Worm (Caenorhabditis elegans) whole organism, midembryonic: ENCODE results near the gene F21D9.1.
A peak's percentile ranks its signal among the peaks of the same experiment; 100 is the strongest.
"Not testable (repeated sequence)": the region's sequence is repeated elsewhere in the genome, so short reads cannot be mapped to it uniquely, and the experiment has no call there.

ENCODE experiments used
- T22C8.4 ChIP-seq: fragments of 200-800 bp; sonication (Bioruptor generic); IDR thresholded peaks from 2 replicates; pipeline ENCODE4 v1.3.6; 2022; ENCODE audit warnings: missing genetic modification characterization, missing compliant biosample characterization
- cog-1 ChIP-seq: sonication (generic microtip); optimal IDR thresholded peaks from 2 replicates; lab custom pipeline; 2016; ENCODE audit warnings: missing genetic modification characterization, missing compliant biosample characterization
- flt-1 ChIP-seq: fragments of 200-800 bp; sonication (Bioruptor generic); IDR thresholded peaks from 2 replicates; pipeline ENCODE4 v1.3.6; 2022; ENCODE audit warnings: missing genetic modification characterization, missing compliant biosample characterization
- klf-2 ChIP-seq: fragments of 200-800 bp; sonication (Bioruptor generic); conservative IDR thresholded peaks from 2 replicates; pipeline ENCODE4 v1.3.6; 2022; ENCODE audit warnings: missing genetic modification reagents, missing genetic modification characterization, missing compliant biosample characterization
- med-1 ChIP-seq: sonication (generic microtip); optimal IDR thresholded peaks from 2 replicates; lab custom pipeline; 2017; ENCODE audit warnings: missing genetic modification characterization, mild to moderate bottlenecking, missing compliant biosample characterization, antibody characterized with exemption, missing genetic modification reagents; ENCODE audit not compliant: insufficient read depth
- ref-1 ChIP-seq: fragments of 200-800 bp; sonication (Bioruptor generic); conservative IDR thresholded peaks from 2 replicates; pipeline ENCODE4 v1.3.6; 2022; ENCODE audit warnings: missing genetic modification reagents, missing genetic modification characterization, missing compliant biosample characterization
- tab-1 ChIP-seq: fragments of 200-800 bp; sonication (Bioruptor generic); IDR thresholded peaks from 2 replicates; pipeline ENCODE4 v1.3.6; 2022; ENCODE audit warnings: missing genetic modification characterization, missing compliant biosample characterization
- ztf-23 ChIP-seq: fragments of 200-800 bp; sonication (Bioruptor generic); IDR thresholded peaks from 2 replicates; pipeline ENCODE4 v1.3.6; 2022; ENCODE audit warnings: missing genetic modification reagents, missing genetic modification characterization, missing compliant biosample characterization
- ztf-29 ChIP-seq: fragments of 200-800 bp; sonication (Bioruptor generic); IDR thresholded peaks from 2 replicates; pipeline ENCODE4 v1.3.6; 2022; ENCODE audit warnings: missing genetic modification reagents, missing genetic modification characterization, missing compliant biosample characterization

The F21D9.1 gene

ce11 chrV:19264148-19264547 lies at the start of gene F21D9.1:
Gene F21D9.1 (plus strand): TSS chrV:19264448.
- not testable (repeated sequence) for TF ChIP-seq flt-1 (GFP tag; lab: Robert Waterston, UW); ztf-29 (GFP tag; lab: Robert Waterston, UW); tab-1

- TF ChIP-seq T22C8.4 (GFP tag; lab: Robert Waterston, UW) (no peak), tab-1 (no peak), ztf-23 (GFP tag; lab: Robert Waterston, UW) (no peak), ztf-29 (GFP tag; lab: Robert Waterston, UW) (no peak), flt-1 (GFP tag; lab: Robert Waterston, UW) (no peak), klf-2 (GFP tag; lab: Robert Waterston, UW) (no peak), med-1 (GFP tag; lab: Kevin White, UChicago) (no peak), cog-1 (tag; lab: Kevin White, UChicago) (no peak), ref-1 (GFP tag; lab: Robert Waterston, UW) (no peak)
Measured at ce11 chrV:19217104-19217503, 47.1 kb upstream of the F21D9.1 start, which contains the start of gene srr-2. Gene srr-2 (minus strand): TSS chrV:19217176.

- TF ChIP-seq ztf-29 (GFP tag; lab: Robert Waterston, UW): no peak
- no peak for TF ChIP-seq med-1 (GFP tag; lab: Kevin White, UChicago)
- TF ChIP-seq tab-1: no peak
- no peak for TF ChIP-seq ztf-23 (GFP tag; lab: Robert Waterston, UW)
- no peak for TF ChIP-seq klf-2 (GFP tag; lab: Robert Waterston, UW)
- TF ChIP-seq ref-1 (GFP tag; lab: Robert Waterston, UW): no peak
- TF ChIP-seq cog-1 (tag; lab: Kevin White, UChicago): no peak
- TF ChIP-seq flt-1 (GFP tag; lab: Robert Waterston, UW): no peak
- TF ChIP-seq T22C8.4 (GFP tag; lab: Robert Waterston, UW): no peak
Measured at ce11 chrV:19217675-19218074, 46.6 kb upstream of the F21D9.1 start, which contains the start of gene oac-49. Gene oac-49 (plus strand): TSS chrV:19217975.

ce11 chrV:19230413-19230812 lies 33.8 kb upstream of the F21D9.1 start, which contains the start of gene sqst-3:
Gene sqst-3 (plus strand): TSS chrV:19230782.
- TF ChIP-seq med-1 (GFP tag; lab: Kevin White, UChicago) (no peak), flt-1 (GFP tag; lab: Robert Waterston, UW) (no peak), klf-2 (GFP tag; lab: Robert Waterston, UW) (no peak), ztf-23 (GFP tag; lab: Robert Waterston, UW) (no peak), T22C8.4 (GFP tag; lab: Robert Waterston, UW) (no peak), ref-1 (GFP tag; lab: Robert Waterston, UW) (no peak), cog-1 (tag; lab: Kevin White, UChicago) (no peak), tab-1 (no peak)

- TF ChIP-seq tab-1 (peak; percentile 58; the same call in 1 of the 2 replicates), klf-2 (GFP tag; lab: Robert Waterston, UW) (no peak), ztf-23 (GFP tag; lab: Robert Waterston, UW) (0 out of 2 replicates have a peak, but pooled peaks have one; percentile 13)
Measured at ce11 chrV:19231167-19231566, 33.1 kb upstream of the F21D9.1 start.

- TF ChIP-seq ztf-23 (GFP tag; lab: Robert Waterston, UW) (no peak), T22C8.4 (GFP tag; lab: Robert Waterston, UW) (no peak), tab-1 (no peak), klf-2 (GFP tag; lab: Robert Waterston, UW) (no peak), ztf-29 (GFP tag; lab: Robert Waterston, UW) (no peak), flt-1 (GFP tag; lab: Robert Waterston, UW) (no peak), ref-1 (GFP tag; lab: Robert Waterston, UW) (no peak), med-1 (GFP tag; lab: Kevin White, UChicago) (no peak), cog-1 (tag; lab: Kevin White, UChicago) (no peak)
Measured at ce11 chrV:19233469-19233868, 30.8 kb upstream of the F21D9.1 start, which contains the start of gene fbxb-116. Gene fbxb-116 (plus strand): TSS chrV:19233769.

DNA sequence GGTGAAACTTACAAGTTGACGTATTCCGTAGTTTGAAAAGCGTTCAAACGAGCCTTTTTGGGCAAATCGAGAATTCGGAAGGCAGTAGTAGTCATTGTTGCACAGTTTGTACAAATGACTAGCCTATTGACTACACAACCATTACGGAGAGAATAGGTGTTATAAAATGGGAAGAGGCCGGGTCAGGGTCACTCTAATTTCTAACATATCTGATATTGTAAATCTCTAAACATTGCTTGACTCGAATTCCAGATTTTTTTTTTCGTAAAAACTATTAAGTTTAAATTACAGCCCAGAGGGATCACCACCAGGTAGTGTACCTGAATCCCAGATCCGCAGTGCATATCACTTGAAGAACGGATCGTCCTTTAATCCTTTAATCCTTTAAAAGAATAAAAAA lies 27.0 kb upstream of the F21D9.1 start, which contains the start of gene fbxb-2:
TSS of gene fbxb-2 (minus strand) at position 101 of the 400 bp plus-strand sequence.
- TF ChIP-seq ztf-29 (GFP tag; lab: Robert Waterston, UW) (no peak), med-1 (GFP tag; lab: Kevin White, UChicago) (no peak), ref-1 (GFP tag; lab: Robert Waterston, UW) (no peak), ztf-23 (GFP tag; lab: Robert Waterston, UW) (no peak), cog-1 (tag; lab: Kevin White, UChicago) (no peak), klf-2 (GFP tag; lab: Robert Waterston, UW) (no peak), flt-1 (GFP tag; lab: Robert Waterston, UW) (no peak), tab-1 (no peak), T22C8.4 (GFP tag; lab: Robert Waterston, UW) (no peak)

- no peak for TF ChIP-seq med-1 (GFP tag; lab: Kevin White, UChicago)
Measured at ce11 chrV:19240129-19240528, 24.1 kb upstream of the F21D9.1 start, which contains the start of the genes fbxb-115 and fbxb-1. Gene fbxb-115 (minus strand): TSS chrV:19240229. Gene fbxb-1 (plus strand): TSS chrV:19240354.

DNA sequence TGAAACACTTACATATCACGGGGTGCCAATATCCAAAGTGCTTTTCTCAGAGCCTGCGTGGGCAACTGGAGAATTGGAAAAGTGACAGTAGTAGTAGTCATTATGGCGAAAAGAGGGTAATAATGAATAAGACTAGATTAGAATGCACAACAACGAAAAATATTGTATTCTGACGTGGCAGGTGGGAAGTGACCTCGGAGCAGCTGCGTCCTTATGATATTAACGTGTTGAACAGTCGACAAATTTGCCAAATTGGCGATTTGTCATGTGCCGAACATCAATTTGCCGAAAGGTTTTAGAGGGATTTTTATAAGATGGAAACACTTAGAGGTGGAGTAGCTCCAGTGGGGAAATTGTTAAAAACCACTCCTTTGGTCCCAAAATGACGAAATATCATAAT lies 13.3 kb upstream of the F21D9.1 start, which contains the start of gene str-81:
TSS of gene str-81 (minus strand) at position 101 of the 400 bp plus-strand sequence.
- TF ChIP-seq cog-1 (tag; lab: Kevin White, UChicago) (no peak), tab-1 (no peak)

- TF ChIP-seq med-1 (GFP tag; lab: Kevin White, UChicago) (no peak), ztf-29 (GFP tag; lab: Robert Waterston, UW) (no peak), cog-1 (tag; lab: Kevin White, UChicago) (no peak), T22C8.4 (GFP tag; lab: Robert Waterston, UW) (no peak), flt-1 (GFP tag; lab: Robert Waterston, UW) (no peak), ref-1 (GFP tag; lab: Robert Waterston, UW) (no peak), tab-1 (no peak), ztf-23 (GFP tag; lab: Robert Waterston, UW) (no peak), klf-2 (GFP tag; lab: Robert Waterston, UW) (no peak)
Measured at ce11 chrV:19251844-19252243, 12.4 kb upstream of the F21D9.1 start, which contains the start of gene F21D9.11. Gene F21D9.11 (plus strand): TSS chrV:19252144.
